Worm (Caenorhabditis elegans) whole organism, L3 larva: Measurements from ENCODE around the gene dod-17.
A peak's percentile ranks its signal among the peaks of the same experiment; 100 is the strongest.

Source experiments
- R02D3.7 ChIP-seq: fragments of 150-350 bp; optimal IDR thresholded peaks from 2 replicates; lab custom pipeline; 2014; ENCODE audit warnings: missing biosample characterization, missing genetic modification characterization
- ZK546.5 ChIP-seq: sonication (generic microtip); optimal IDR thresholded peaks from 2 replicates; lab custom pipeline; 2017; ENCODE audit warnings: missing biosample characterization, missing genetic modification characterization
- aly-2 ChIP-seq: fragments of 150-350 bp; optimal IDR thresholded peaks from 2 replicates; lab custom pipeline; 2014; ENCODE audit warnings: missing biosample characterization, missing genetic modification characterization
- ama-1 ChIP-seq: fragments of 150-350 bp; optimal IDR thresholded peaks from 2 replicates; lab custom pipeline; 2018
- ceh-28 ChIP-seq: fragments of 150-350 bp; optimal IDR thresholded peaks from 2 replicates; lab custom pipeline; 2014; ENCODE audit warnings: missing biosample characterization, missing genetic modification reagents, missing genetic modification characterization
- ceh-82 ChIP-seq: fragments of 150-350 bp; optimal IDR thresholded peaks from 2 replicates; lab custom pipeline; 2014; ENCODE audit warnings: missing biosample characterization, missing genetic modification characterization
- ceh-9 ChIP-seq: sonication (generic microtip); optimal IDR thresholded peaks from 2 replicates; lab custom pipeline; 2018; ENCODE audit warnings: missing biosample characterization, missing genetic modification characterization
- egl-27 ChIP-seq: sonication (generic microtip); optimal IDR thresholded peaks from 4 replicates; lab custom pipeline; 2017; ENCODE audit warnings: missing biosample characterization, missing genetic modification reagents, missing genetic modification characterization
- egl-5 ChIP-seq: fragments of 150-350 bp; optimal IDR thresholded peaks from 2 replicates; lab custom pipeline; 2017; ENCODE audit warnings: missing biosample characterization, missing genetic modification reagents, missing genetic modification characterization, inconsistent platforms
- elt-1 ChIP-seq: fragments of 150-350 bp; optimal IDR thresholded peaks from 2 replicates; lab custom pipeline; 2014; ENCODE audit warnings: missing biosample characterization, missing genetic modification characterization
- elt-3 ChIP-seq, 3 experiments: fragments of 150-350 bp in 1 of 3; sonication (generic microtip) in 2 of 3; optimal IDR thresholded peaks; 2 replicates in 2 of 3; 4 replicates in 1 of 3; lab custom pipeline; 2014 to 2017; ENCODE audit warnings: missing biosample characterization in 3 of 3, missing genetic modification characterization in 3 of 3
- eor-1 ChIP-seq, 2 experiments: fragments of 150-350 bp; optimal IDR thresholded peaks; 2 replicates each; lab custom pipeline; 2014 to 2018; ENCODE audit warnings: missing biosample characterization in 2 of 2, missing genetic modification characterization in 2 of 2
- fkh-10 ChIP-seq: sonication (generic microtip); optimal IDR thresholded peaks from 2 replicates; lab custom pipeline; 2017; ENCODE audit warnings: missing biosample characterization, missing genetic modification reagents, missing genetic modification characterization
- fos-1 ChIP-seq: fragments of 150-350 bp; optimal IDR thresholded peaks from 2 replicates; lab custom pipeline; 2014; ENCODE audit warnings: missing biosample characterization, missing genetic modification characterization
- hmg-11 ChIP-seq: sonication (generic microtip); optimal IDR thresholded peaks from 2 replicates; lab custom pipeline; 2016; ENCODE audit warnings: missing genetic modification characterization, missing compliant biosample characterization
- lin-39 ChIP-seq: fragments of 150-350 bp; optimal IDR thresholded peaks from 2 replicates; lab custom pipeline; 2018; ENCODE audit warnings: missing biosample characterization, missing genetic modification reagents, missing genetic modification characterization
- lsy-12 ChIP-seq: sonication (generic microtip); optimal IDR thresholded peaks from 2 replicates; lab custom pipeline; 2016; ENCODE audit warnings: mild to moderate bottlenecking, missing genetic modification characterization, missing compliant biosample characterization
- mdl-1 ChIP-seq: fragments of 150-350 bp; optimal IDR thresholded peaks from 2 replicates; lab custom pipeline; 2014; ENCODE audit warnings: missing biosample characterization, missing genetic modification characterization
- mml-1 ChIP-seq: fragments of 150-350 bp; sonication (generic microtip); optimal IDR thresholded peaks from 3 replicates; lab custom pipeline; 2014; ENCODE audit warnings: missing biosample characterization, missing genetic modification characterization
- nfya-1 ChIP-seq: sonication (generic microtip); optimal IDR thresholded peaks from 2 replicates; lab custom pipeline; 2017; ENCODE audit warnings: missing genetic modification characterization, mild to moderate bottlenecking, missing compliant biosample characterization, antibody characterized with exemption, moderate library complexity; ENCODE audit not compliant: insufficient read depth
- nhr-11 ChIP-seq: fragments of 150-350 bp; optimal IDR thresholded peaks from 2 replicates; lab custom pipeline; 2014; ENCODE audit warnings: missing biosample characterization, missing genetic modification characterization
- nhr-12 ChIP-seq: fragments of 150-350 bp; optimal IDR thresholded peaks from 2 replicates; lab custom pipeline; 2014; ENCODE audit warnings: missing biosample characterization, missing genetic modification characterization
- nhr-23 ChIP-seq: fragments of 150-350 bp; optimal IDR thresholded peaks from 2 replicates; lab custom pipeline; 2014; ENCODE audit warnings: missing biosample characterization, missing genetic modification reagents, missing genetic modification characterization
- nhr-25 ChIP-seq: sonication (generic microtip); optimal IDR thresholded peaks from 2 replicates; lab custom pipeline; 2017; ENCODE audit warnings: missing biosample characterization, missing genetic modification characterization
- nhr-43 ChIP-seq: sonication (generic microtip); optimal IDR thresholded peaks from 2 replicates; lab custom pipeline; 2016; ENCODE audit warnings: mild to moderate bottlenecking, missing genetic modification characterization, missing compliant biosample characterization; ENCODE audit not compliant: poor library complexity, severe bottlenecking
- nhr-77 ChIP-seq: fragments of 150-350 bp; optimal IDR thresholded peaks from 2 replicates; lab custom pipeline; 2014; ENCODE audit warnings: missing biosample characterization, missing genetic modification characterization
- pha-4 ChIP-seq: fragments of 150-350 bp; optimal IDR thresholded peaks from 2 replicates; lab custom pipeline; 2014; ENCODE audit warnings: missing biosample characterization, missing genetic modification reagents, missing genetic modification characterization
- sea-2 ChIP-seq: fragments of 150-350 bp; sonication (generic microtip); optimal IDR thresholded peaks from 4 replicates; lab custom pipeline; 2014; ENCODE audit warnings: missing biosample characterization, missing genetic modification reagents, missing genetic modification characterization
- skn-1 ChIP-seq: fragments of 150-350 bp; optimal IDR thresholded peaks from 2 replicates; lab custom pipeline; 2014; ENCODE audit warnings: missing biosample characterization, missing genetic modification characterization
- snpc-4 ChIP-seq: fragments of 150-350 bp; optimal IDR thresholded peaks from 2 replicates; lab custom pipeline; 2014; ENCODE audit warnings: missing biosample characterization, missing genetic modification characterization
- tbx-2 ChIP-seq: sonication (generic microtip); optimal IDR thresholded peaks from 2 replicates; lab custom pipeline; 2016; ENCODE audit warnings: mild to moderate bottlenecking, missing genetic modification characterization, missing compliant biosample characterization
- unc-39 ChIP-seq: sonication (generic microtip); optimal IDR thresholded peaks from 4 replicates; lab custom pipeline; 2017; ENCODE audit warnings: missing biosample characterization, missing genetic modification characterization
- unc-62 ChIP-seq: fragments of 150-350 bp; sonication (generic microtip); optimal IDR thresholded peaks from 4 replicates; lab custom pipeline; 2014; ENCODE audit warnings: missing biosample characterization, missing genetic modification reagents, missing genetic modification characterization
- zag-1 ChIP-seq: fragments of 150-350 bp; optimal IDR thresholded peaks from 2 replicates; lab custom pipeline; 2014; ENCODE audit warnings: missing biosample characterization, missing genetic modification characterization
- ztf-4 ChIP-seq: fragments of 150-350 bp; optimal IDR thresholded peaks from 2 replicates; lab custom pipeline; 2014; ENCODE audit warnings: missing biosample characterization, missing genetic modification characterization

Gene dod-17

DNA sequence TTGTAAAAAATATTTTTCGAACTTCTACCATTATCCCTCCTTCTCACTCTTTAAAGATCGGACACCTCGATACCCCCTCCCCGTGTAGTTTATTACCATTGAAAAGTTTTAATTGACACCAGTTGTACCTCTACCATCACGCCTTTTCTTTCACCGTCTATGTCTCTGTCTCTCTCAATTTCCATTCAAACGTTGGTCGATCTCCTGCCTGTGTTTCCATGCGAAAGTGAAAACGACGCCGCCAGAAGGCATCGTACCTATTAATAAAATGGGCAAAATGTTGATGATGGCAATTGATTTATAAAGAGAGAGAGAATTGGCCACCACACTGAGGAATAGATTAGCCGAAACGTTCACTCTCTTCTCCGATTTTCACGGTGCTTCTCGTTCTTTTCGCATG, 37.1 kb downstream of the dod-17 start:
- TF ChIP-seq nhr-11 (tag; lab: Kevin White, UChicago) (no peak), sea-2 (no peak), nhr-25 (tag; lab: Kevin White, UChicago) (peak; percentile 59), ama-1 (lab: Kevin White, UChicago) (no peak), egl-5 (tag; lab: Kevin White, UChicago) (peak; percentile 62), elt-1 (tag; lab: Kevin White, UChicago) (peak; percentile 52)

DNA sequence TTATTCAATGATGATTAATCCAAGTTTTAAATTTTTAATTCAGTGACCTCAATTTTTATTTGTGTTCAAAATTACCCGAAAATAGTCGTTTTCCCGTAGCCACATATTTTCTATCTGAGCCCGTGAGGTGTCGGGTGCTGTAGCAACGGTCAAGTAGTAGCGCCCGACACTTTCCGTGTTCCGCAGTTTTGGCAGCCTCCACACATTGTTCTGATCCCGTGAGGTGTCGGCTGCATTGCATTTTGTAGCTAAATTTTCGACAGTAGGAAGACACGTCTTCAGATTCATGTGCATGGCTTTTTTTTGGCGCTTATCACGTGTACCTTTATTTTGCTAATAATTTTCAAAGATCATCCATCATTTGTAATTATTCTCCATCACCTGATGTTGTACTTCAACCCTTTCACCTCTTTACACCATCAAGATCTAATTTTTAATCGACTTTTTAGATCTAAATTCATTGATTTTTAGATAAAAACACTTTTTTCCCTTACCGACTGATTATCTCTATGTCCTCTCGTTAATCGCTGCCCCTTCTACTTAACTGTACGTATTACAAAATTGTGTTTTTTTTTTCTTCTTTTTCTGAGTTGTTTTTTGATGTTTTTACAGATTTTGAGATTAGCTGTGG, 37.7 kb downstream of the dod-17 start:
- TF ChIP-seq lsy-12 (tag; lab: Kevin White, UChicago) (no peak), snpc-4 (tag; lab: Kevin White, UChicago) (peak; percentile 24), eor-1 (tag; optimal IDR thresholded peaks at IDR 0.05; lab: Kevin White, UChicago) (no peak), ceh-28 (tag; lab: Kevin White, UChicago) (no peak), elt-3 (tag; optimal IDR thresholded peaks at IDR 0.05; lab: Kevin White, UChicago) (no peak), R02D3.7 (tag; lab: Kevin White, UChicago) (no peak), ceh-9 (no peak), hmg-11 (no peak), pha-4 (tag; lab: Kevin White, UChicago) (no peak), mml-1 (no peak), ama-1 (lab: Kevin White, UChicago) (no peak), elt-1 (tag; lab: Kevin White, UChicago) (peak; percentile 97), nhr-12 (tag; lab: Kevin White, UChicago) (no peak), ceh-82 (no peak)

DNA sequence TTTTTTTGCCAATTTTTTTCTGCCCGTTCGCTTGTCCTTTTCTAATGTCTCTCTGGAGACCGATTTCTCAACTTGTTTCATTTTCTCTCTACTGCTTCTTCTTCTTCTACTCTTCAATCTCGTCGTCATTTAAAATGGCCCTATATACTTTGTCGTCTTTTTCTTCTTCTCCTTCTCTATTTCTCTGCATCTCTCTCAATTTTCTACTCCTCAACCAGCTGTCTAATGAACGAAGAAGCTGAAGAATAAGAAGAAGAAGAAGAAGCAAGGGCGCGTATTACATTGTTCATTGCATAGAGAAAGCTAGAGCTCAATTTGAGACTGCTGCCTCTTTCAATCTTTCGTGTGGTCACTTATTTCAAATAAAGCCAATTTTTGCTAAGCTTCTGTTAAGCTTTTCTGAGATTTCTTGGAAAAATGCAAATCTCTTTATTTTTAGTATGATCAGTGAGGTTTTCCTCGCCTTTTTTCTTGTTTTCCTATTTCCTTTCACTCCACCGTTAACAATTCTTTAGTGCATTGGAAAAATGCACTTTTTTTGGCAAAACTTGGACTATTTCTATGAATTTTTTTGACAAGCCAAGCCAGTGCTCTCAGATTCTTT, 39.8 kb downstream of the dod-17 start:
- TF ChIP-seq sea-2 (no peak), nfya-1 (tag; lab: Kevin White, UChicago) (peak; percentile 38), egl-5 (tag; lab: Kevin White, UChicago) (peak; percentile 29), lin-39 (peak; percentile 44)

DNA sequence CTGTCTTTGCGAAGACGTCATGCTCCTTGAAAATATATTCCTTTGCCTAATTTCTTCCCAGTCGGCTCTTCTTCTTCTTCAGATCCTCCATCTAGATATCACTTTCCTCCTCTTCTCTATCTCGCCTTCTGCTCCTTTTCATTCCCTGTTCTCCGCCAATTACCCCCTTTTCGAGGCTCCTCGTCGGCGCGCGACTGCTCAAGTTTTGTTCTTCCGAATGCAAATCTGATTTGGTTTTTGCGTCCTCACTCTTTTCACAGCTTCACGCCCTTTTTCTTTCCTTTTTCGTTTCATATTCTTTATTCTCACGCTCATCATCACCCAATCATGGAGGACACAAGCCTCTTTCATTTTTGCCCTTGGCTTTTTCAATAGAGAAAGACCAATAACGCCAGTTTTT, 40.7 kb downstream of the dod-17 start:
- TF ChIP-seq ZK546.5 (no peak), unc-62 (GFP tag; lab: Kevin White, UChicago) (no peak), nhr-23 (tag; lab: Kevin White, UChicago) (no peak), skn-1 (tag; lab: Kevin White, UChicago) (no peak), nfya-1 (tag; lab: Kevin White, UChicago) (no peak), ama-1 (lab: Kevin White, UChicago) (no peak), snpc-4 (tag; lab: Kevin White, UChicago) (no peak), tbx-2 (tag; lab: Kevin White, UChicago) (no peak), fos-1 (tag; lab: Kevin White, UChicago) (no peak), nhr-25 (tag; lab: Kevin White, UChicago) (no peak), pha-4 (tag; lab: Kevin White, UChicago) (no peak), R02D3.7 (tag; lab: Kevin White, UChicago) (no peak), mdl-1 (no peak), hmg-11 (peak; percentile 39), egl-27 (tag; lab: Kevin White, UChicago) (no peak), fkh-10 (peak; percentile 70)

DNA sequence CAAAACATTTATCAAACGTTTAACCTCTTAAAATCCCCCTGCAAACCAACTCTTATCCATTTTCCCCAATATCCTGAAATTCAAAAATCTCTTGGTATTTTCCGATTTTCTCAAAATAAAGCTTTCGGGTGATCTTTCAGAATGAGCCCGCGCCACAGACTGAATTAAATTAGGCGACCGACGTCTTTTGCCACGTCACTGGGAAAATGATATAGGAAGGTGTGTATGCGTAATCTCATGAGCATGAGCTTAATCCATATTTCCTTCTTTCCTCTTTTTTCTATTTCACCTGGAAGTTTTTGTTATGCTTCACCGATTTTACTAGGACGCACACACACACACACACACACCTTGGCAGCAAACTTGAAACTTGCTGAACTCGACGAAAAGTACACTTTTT, 44.9 kb downstream of the dod-17 start:
- TF ChIP-seq nhr-77 (no peak), elt-3 (tag; optimal IDR thresholded peaks at IDR 0.05; lab: Kevin White, UChicago) (no peak), ceh-28 (tag; lab: Kevin White, UChicago) (no peak), nhr-23 (tag; lab: Kevin White, UChicago) (no peak), skn-1 (tag; lab: Kevin White, UChicago) (no peak), tbx-2 (tag; lab: Kevin White, UChicago) (no peak), nhr-11 (tag; lab: Kevin White, UChicago) (no peak), lsy-12 (tag; lab: Kevin White, UChicago) (no peak), aly-2 (tag; lab: Kevin White, UChicago) (no peak), nfya-1 (tag; lab: Kevin White, UChicago) (no peak), unc-39 (no peak), zag-1 (no peak), nhr-43 (tag; lab: Kevin White, UChicago) (no peak), ceh-9 (no peak), ztf-4 (no peak), nhr-25 (tag; lab: Kevin White, UChicago) (no peak)
